Worm (Caenorhabditis elegans): ENCODE data around the gene srd-39.

DNA sequence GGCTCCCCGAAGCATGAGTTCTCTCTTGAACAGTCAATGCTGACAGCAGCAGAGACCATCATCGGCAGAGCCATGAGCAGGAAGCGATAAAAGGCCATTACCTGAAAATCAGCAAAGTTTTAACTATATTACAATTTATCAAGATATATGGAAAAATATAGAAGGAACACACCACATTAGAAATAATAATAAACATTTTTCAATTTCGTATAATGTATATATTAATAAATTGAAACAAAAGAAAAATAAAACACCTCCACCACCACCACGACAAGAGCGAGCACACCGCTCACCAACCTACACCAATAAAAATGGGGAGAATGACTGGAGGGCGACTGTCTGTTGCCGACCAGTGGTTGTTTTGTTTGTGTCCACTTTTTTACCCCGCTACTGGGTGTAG lies 13.9 kb downstream of the srd-39 start, which contains the start of gene R04D3.2:
- TF ChIP-seq mes-2 (tag; optimal IDR thresholded peaks at IDR 0.05; ENCODE audit: poor library complexity, severe bottlenecking) (no peak), nhr-237 (tag; optimal IDR thresholded peaks at IDR 0.05) (no peak), nhr-76 (tag; optimal IDR thresholded peaks at IDR 0.05) (no peak), lin-13 (GFP tag; optimal IDR thresholded peaks at IDR 0.05) (no peak), ztf-11 (tag; optimal IDR thresholded peaks at IDR 0.05) (no peak), lsy-2 (tag; optimal IDR thresholded peaks at IDR 0.05) (no peak)

Data from whole organism, L4 larva.